Worm (Caenorhabditis elegans) whole organism, L1 larva: ENCODE results near the gene F33H1.4.

Experiments
- F16B12.6 ChIP-seq: fragments of 150-350 bp; optimal IDR thresholded peaks from 2 replicates; lab custom pipeline; 2014; ENCODE audit warnings: missing biosample characterization, missing genetic modification characterization
- alr-1 ChIP-seq: fragments of 200-800 bp; sonication (Bioruptor generic); optimal IDR thresholded peaks from 2 replicates; lab custom pipeline; 2018; ENCODE audit warnings: borderline replicate concordance, mild to moderate bottlenecking, missing genetic modification characterization, missing compliant biosample characterization
- aly-2 ChIP-seq: fragments of 150-350 bp; optimal IDR thresholded peaks from 2 replicates; lab custom pipeline; 2014; ENCODE audit warnings: missing biosample characterization, missing genetic modification characterization
- blmp-1 ChIP-seq: fragments of 150-350 bp; optimal IDR thresholded peaks from 2 replicates; lab custom pipeline; 2014; ENCODE audit warnings: missing biosample characterization, missing genetic modification characterization
- ceh-82 ChIP-seq, 3 experiments: fragments of 150-350 bp in 1 of 3; sonication (generic microtip) in 2 of 3; optimal IDR thresholded peaks; 2 replicates each; lab custom pipeline; 2014 to 2017; ENCODE audit warnings: missing biosample characterization in 3 of 3, missing genetic modification characterization in 3 of 3
- ceh-90 ChIP-seq: sonication (generic microtip); optimal IDR thresholded peaks from 2 replicates; lab custom pipeline; 2016; ENCODE audit warnings: missing genetic modification characterization, missing compliant biosample characterization
- ces-1 ChIP-seq: fragments of 150-350 bp; optimal IDR thresholded peaks from 2 replicates; lab custom pipeline; 2014; ENCODE audit warnings: missing biosample characterization, missing genetic modification reagents, missing genetic modification characterization
- dsc-1 ChIP-seq: sonication (generic microtip); optimal IDR thresholded peaks from 2 replicates; lab custom pipeline; 2016; ENCODE audit warnings: mild to moderate bottlenecking, missing genetic modification characterization, missing compliant biosample characterization
- efl-1 ChIP-seq, 4 experiments: fragments of 150-350 bp; optimal IDR thresholded peaks in 3 of 4; peaks in 1 of 4; 1 replicate in 1 of 4; 2 replicates in 3 of 4; lab custom pipeline; 2014; ENCODE audit warnings: missing biosample characterization in 2 of 4, missing genetic modification characterization in 2 of 4, missing genetic modification reagents in 2 of 4
- efl-3 ChIP-seq: fragments of 200-800 bp; sonication (Bioruptor generic); optimal IDR thresholded peaks from 2 replicates; lab custom pipeline; 2018; ENCODE audit warnings: mild to moderate bottlenecking, missing genetic modification characterization, missing compliant biosample characterization
- egl-27 ChIP-seq, 2 experiments: fragments of 150-350 bp in 1 of 2; sonication (generic microtip); optimal IDR thresholded peaks; 3 replicates each; lab custom pipeline; 2017 to 2018; ENCODE audit warnings: missing biosample characterization in 2 of 2, missing genetic modification characterization in 2 of 2, missing genetic modification reagents in 2 of 2
- elt-2 ChIP-seq: sonication (generic microtip); optimal IDR thresholded peaks from 2 replicates; lab custom pipeline; 2016; ENCODE audit warnings: missing genetic modification characterization, mild to moderate bottlenecking, inconsistent platforms, missing compliant biosample characterization, missing genetic modification reagents
- elt-3 ChIP-seq, 6 experiments: fragments of 150-350 bp in 1 of 6; sonication (generic microtip); optimal IDR thresholded peaks; 2 replicates each; lab custom pipeline; 2017 to 2018; ENCODE audit warnings: missing biosample characterization in 6 of 6, missing genetic modification characterization in 6 of 6, inconsistent platforms in 1 of 6
- ets-5 ChIP-seq: fragments of 200-800 bp; sonication (Bioruptor generic); IDR thresholded peaks from 2 replicates; pipeline ENCODE4 v1.3.6; 2022; ENCODE audit warnings: missing genetic modification characterization, missing compliant biosample characterization
- fos-1 ChIP-seq: fragments of 150-350 bp; optimal IDR thresholded peaks from 2 replicates; lab custom pipeline; 2014; ENCODE audit warnings: missing biosample characterization, missing genetic modification characterization
- grh-1 ChIP-seq: fragments of 200-800 bp; sonication (Bioruptor generic); IDR thresholded peaks from 2 replicates; pipeline ENCODE4 v1.3.6; 2022; ENCODE audit warnings: missing genetic modification reagents, missing genetic modification characterization, missing compliant biosample characterization
- hlh-17 ChIP-seq: fragments of 200-800 bp; sonication (Bioruptor generic); optimal IDR thresholded peaks from 2 replicates; lab custom pipeline; 2018; ENCODE audit warnings: missing genetic modification characterization, mild to moderate bottlenecking, missing compliant biosample characterization, moderate library complexity, borderline replicate concordance
- hpl-2 ChIP-seq: fragments of 150-350 bp; optimal IDR thresholded peaks from 2 replicates; lab custom pipeline; 2014; ENCODE audit warnings: missing biosample characterization, missing genetic modification reagents, missing genetic modification characterization
- isw-1 ChIP-seq: fragments of 200-800 bp; sonication (Bioruptor generic); IDR thresholded peaks from 2 replicates; pipeline ENCODE4 v1.3.6; 2022; ENCODE audit warnings: missing genetic modification characterization, missing compliant biosample characterization
- jun-1 ChIP-seq: fragments of 150-350 bp; optimal IDR thresholded peaks from 2 replicates; lab custom pipeline; 2014; ENCODE audit warnings: missing biosample characterization, missing genetic modification reagents, missing genetic modification characterization
- lin-14 ChIP-seq: fragments of 200-800 bp; sonication (Bioruptor generic); optimal IDR thresholded peaks from 2 replicates; lab custom pipeline; 2018; ENCODE audit warnings: mild to moderate bottlenecking, missing genetic modification characterization, moderate library complexity, missing compliant biosample characterization
- lin-39 ChIP-seq: fragments of 150-350 bp; optimal IDR thresholded peaks from 2 replicates; lab custom pipeline; 2014; ENCODE audit warnings: missing biosample characterization, missing genetic modification reagents, missing genetic modification characterization
- lsy-2 ChIP-seq, 2 experiments: fragments of 150-350 bp; optimal IDR thresholded peaks; 2 replicates each; lab custom pipeline; 2014; ENCODE audit warnings: missing biosample characterization in 2 of 2, missing genetic modification characterization in 2 of 2
- mef-2 ChIP-seq: fragments of 150-350 bp; optimal IDR thresholded peaks from 2 replicates; lab custom pipeline; 2014; ENCODE audit warnings: missing biosample characterization, missing genetic modification characterization
- mep-1 ChIP-seq: fragments of 150-350 bp; optimal IDR thresholded peaks from 2 replicates; lab custom pipeline; 2014; ENCODE audit warnings: missing biosample characterization, missing genetic modification characterization
- nhr-19 ChIP-seq: fragments of 200-800 bp; sonication (Bioruptor generic); conservative IDR thresholded peaks from 2 replicates; pipeline ENCODE4 v1.3.6; 2022; ENCODE audit warnings: missing genetic modification characterization, missing compliant biosample characterization
- nhr-237 ChIP-seq: fragments of 150-350 bp; optimal IDR thresholded peaks from 2 replicates; lab custom pipeline; 2014; ENCODE audit warnings: missing biosample characterization, missing genetic modification characterization
- nhr-28 ChIP-seq: fragments of 150-350 bp; optimal IDR thresholded peaks from 2 replicates; lab custom pipeline; 2014; ENCODE audit warnings: missing biosample characterization, missing genetic modification characterization
- nhr-47 ChIP-seq: sonication (generic microtip); optimal IDR thresholded peaks from 2 replicates; lab custom pipeline; 2016; ENCODE audit warnings: mild to moderate bottlenecking, missing genetic modification characterization, moderate library complexity, missing compliant biosample characterization
- nhr-71 ChIP-seq: sonication (generic microtip); optimal IDR thresholded peaks from 2 replicates; lab custom pipeline; 2016; ENCODE audit warnings: mild to moderate bottlenecking, missing genetic modification characterization, moderate library complexity, missing compliant biosample characterization
- nhr-77 ChIP-seq: fragments of 150-350 bp; optimal IDR thresholded peaks from 2 replicates; lab custom pipeline; 2014; ENCODE audit warnings: missing biosample characterization, missing genetic modification characterization
- nhr-84 ChIP-seq: sonication (generic microtip); optimal IDR thresholded peaks from 2 replicates; lab custom pipeline; 2017; ENCODE audit warnings: missing biosample characterization, missing genetic modification characterization
- nhr-85 ChIP-seq: sonication (generic microtip); peaks from one replicate; lab custom pipeline; 2016; ENCODE audit warnings: missing genetic modification characterization, inconsistent platforms, missing compliant biosample characterization
- pag-3 ChIP-seq: sonication (generic microtip); optimal IDR thresholded peaks from 2 replicates; lab custom pipeline; 2017; ENCODE audit warnings: missing genetic modification characterization, mild to moderate bottlenecking, missing compliant biosample characterization, antibody characterized with exemption, borderline replicate concordance; ENCODE audit not compliant: insufficient read depth
- rnt-1 ChIP-seq: sonication (generic microtip); optimal IDR thresholded peaks from 2 replicates; lab custom pipeline; 2016; ENCODE audit warnings: mild to moderate bottlenecking, missing genetic modification characterization, moderate library complexity, missing compliant biosample characterization
- snpc-4 ChIP-seq: fragments of 150-350 bp; optimal IDR thresholded peaks from 2 replicates; lab custom pipeline; 2014; ENCODE audit warnings: missing biosample characterization, missing genetic modification characterization
- snu-23 ChIP-seq: sonication (generic microtip); optimal IDR thresholded peaks from 2 replicates; lab custom pipeline; 2016; ENCODE audit warnings: missing genetic modification characterization, missing compliant biosample characterization
- swsn-7 ChIP-seq: sonication (generic microtip); optimal IDR thresholded peaks from 2 replicates; lab custom pipeline; 2016; ENCODE audit warnings: missing genetic modification characterization, missing compliant biosample characterization
- tlp-1 ChIP-seq: fragments of 150-350 bp; optimal IDR thresholded peaks from 2 replicates; lab custom pipeline; 2014; ENCODE audit warnings: missing biosample characterization, missing genetic modification characterization
- unc-30 ChIP-seq: sonication (generic microtip); optimal IDR thresholded peaks from 2 replicates; lab custom pipeline; 2017; ENCODE audit warnings: missing biosample characterization, missing genetic modification characterization
- unc-62 ChIP-seq: fragments of 150-350 bp; optimal IDR thresholded peaks from 2 replicates; lab custom pipeline; 2014; ENCODE audit warnings: missing biosample characterization, missing genetic modification reagents, missing genetic modification characterization
- vab-15 ChIP-seq: sonication (generic microtip); optimal IDR thresholded peaks from 2 replicates; lab custom pipeline; 2017; ENCODE audit warnings: missing genotype, mild to moderate bottlenecking, missing genetic modification characterization, missing compliant biosample characterization
- zip-4 ChIP-seq: fragments of 200-800 bp; sonication (Bioruptor generic); optimal IDR thresholded peaks from 2 replicates; lab custom pipeline; 2018; ENCODE audit warnings: mild to moderate bottlenecking, missing genetic modification characterization, moderate library complexity, missing compliant biosample characterization
- ztf-11 ChIP-seq, 2 experiments: sonication (generic microtip); optimal IDR thresholded peaks; 2 replicates each; lab custom pipeline; 2016 to 2017; ENCODE audit warnings: missing genetic modification characterization in 2 of 2, missing biosample characterization in 1 of 2, missing compliant biosample characterization in 1 of 2

The F33H1.4 gene

DNA sequence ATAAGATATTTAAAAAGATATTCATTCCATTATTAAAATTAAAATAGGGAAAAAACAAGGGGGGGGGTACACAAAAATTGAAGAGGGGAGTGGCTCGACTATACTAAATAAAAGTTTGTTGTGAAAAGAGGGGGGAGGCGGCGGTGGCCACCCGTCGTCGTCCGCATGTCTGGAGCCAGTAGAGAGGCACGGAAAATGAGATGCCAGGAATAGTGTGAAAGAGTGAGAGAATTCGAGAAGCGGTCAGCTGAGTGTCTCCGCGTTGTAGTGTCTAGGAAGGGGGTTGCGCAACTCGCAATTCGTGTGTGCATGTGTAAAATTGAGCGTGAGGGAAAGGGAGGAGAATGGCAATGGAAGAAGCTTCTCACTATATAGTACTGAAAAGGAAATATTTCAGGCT is 27.8 kb downstream of the F33H1.4 start (continued):
- TF ChIP-seq swsn-7 (tag; lab: Kevin White, UChicago) (no peak), rnt-1 (tag; lab: Kevin White, UChicago) (peak; percentile 41), unc-62 (GFP tag; lab: Kevin White, UChicago) (no peak), hpl-2 (GFP tag; lab: Kevin White, UChicago) (no peak), nhr-71 (tag; lab: Kevin White, UChicago) (peak; percentile 5), nhr-19 (GFP tag; lab: Robert Waterston, UW) (no peak), mep-1 (tag; lab: Kevin White, UChicago) (no peak)

DNA sequence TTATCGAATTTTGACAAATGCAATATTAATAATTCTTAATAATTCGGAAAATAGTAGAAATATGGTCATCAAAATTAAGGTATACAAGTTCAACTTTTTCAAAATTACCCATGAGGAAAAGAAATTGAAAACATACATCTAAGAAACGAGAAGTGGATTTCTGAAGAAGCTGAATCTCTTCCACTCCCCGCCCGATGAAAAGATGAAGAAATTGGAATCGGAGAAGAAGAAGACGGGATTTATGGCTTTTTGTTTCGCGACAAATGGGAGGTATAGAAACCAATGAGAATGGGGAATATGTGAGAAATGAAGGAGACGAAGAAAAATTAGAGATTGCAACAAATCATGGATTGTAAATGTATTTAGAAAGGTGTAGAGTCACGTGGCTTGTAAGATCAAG is 28.6 kb downstream of the F33H1.4 start:
- TF ChIP-seq lin-39 (tag; lab: Kevin White, UChicago), result no peak
- TF ChIP-seq nhr-77, result no peak
- peak; percentile 43 for TF ChIP-seq rnt-1 (tag; lab: Kevin White, UChicago)
- TF ChIP-seq nhr-28, result no peak
- no peak for TF ChIP-seq lsy-2 (tag; optimal IDR thresholded peaks at IDR 0.05; lab: Kevin White, UChicago)
- no peak for TF ChIP-seq ets-5
- no peak for TF ChIP-seq unc-62 (GFP tag; lab: Kevin White, UChicago)
- no peak for TF ChIP-seq mep-1 (tag; lab: Kevin White, UChicago)
- no peak for TF ChIP-seq nhr-85 (tag; lab: Kevin White, UChicago)
- TF ChIP-seq snu-23 (GFP tag; lab: Kevin White, UChicago), result no peak
- no peak for TF ChIP-seq ces-1
- no peak for TF ChIP-seq nhr-47 (tag; lab: Kevin White, UChicago)
- no peak for TF ChIP-seq hlh-17
- TF ChIP-seq vab-15 (tag; lab: Kevin White, UChicago), result no peak
- no peak for TF ChIP-seq elt-3 (tag; optimal IDR thresholded peaks at IDR 0.05; lab: Kevin White, UChicago)
- no peak for TF ChIP-seq lin-14
- TF ChIP-seq isw-1 (GFP tag; lab: Robert Waterston, UW), result no peak
- no peak for TF ChIP-seq swsn-7 (tag; lab: Kevin White, UChicago)
- peak; percentile 53 for TF ChIP-seq blmp-1 (tag; lab: Kevin White, UChicago)
- TF ChIP-seq nhr-84 (tag; lab: Kevin White, UChicago), result no peak
- TF ChIP-seq dsc-1 (tag; lab: Kevin White, UChicago), result peak; percentile 54
- TF ChIP-seq nhr-71 (tag; lab: Kevin White, UChicago), result peak; percentile 46
- no peak for TF ChIP-seq ceh-90 (tag; lab: Kevin White, UChicago)
- TF ChIP-seq hpl-2 (GFP tag; lab: Kevin White, UChicago), result no peak
- TF ChIP-seq efl-3, result no peak
- no peak for TF ChIP-seq mef-2
- TF ChIP-seq, all 84 proteins: peak for 4

DNA sequence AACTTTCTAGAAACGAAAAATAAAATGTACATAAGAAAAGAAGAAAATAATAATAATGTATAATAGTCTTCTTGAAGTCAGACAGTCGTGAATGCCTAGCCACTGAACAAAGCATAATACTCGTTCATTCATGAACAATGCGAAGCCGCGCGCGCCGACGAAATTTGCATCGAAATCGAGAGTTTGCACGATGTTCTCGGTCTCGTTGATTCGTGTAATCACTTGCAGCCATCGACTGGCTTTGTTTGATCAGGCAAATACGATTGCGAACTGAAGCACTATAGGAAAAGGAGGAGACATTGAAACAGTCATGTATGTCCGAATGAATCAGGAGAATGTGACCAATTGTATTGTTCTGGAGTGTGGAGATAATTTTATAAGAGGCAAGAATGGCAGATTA is 29.3 kb downstream of the F33H1.4 start:
- TF ChIP-seq blmp-1 (tag; lab: Kevin White, UChicago) (peak; percentile 95), alr-1 (tag; lab: Kevin White, UChicago) (no peak)

DNA sequence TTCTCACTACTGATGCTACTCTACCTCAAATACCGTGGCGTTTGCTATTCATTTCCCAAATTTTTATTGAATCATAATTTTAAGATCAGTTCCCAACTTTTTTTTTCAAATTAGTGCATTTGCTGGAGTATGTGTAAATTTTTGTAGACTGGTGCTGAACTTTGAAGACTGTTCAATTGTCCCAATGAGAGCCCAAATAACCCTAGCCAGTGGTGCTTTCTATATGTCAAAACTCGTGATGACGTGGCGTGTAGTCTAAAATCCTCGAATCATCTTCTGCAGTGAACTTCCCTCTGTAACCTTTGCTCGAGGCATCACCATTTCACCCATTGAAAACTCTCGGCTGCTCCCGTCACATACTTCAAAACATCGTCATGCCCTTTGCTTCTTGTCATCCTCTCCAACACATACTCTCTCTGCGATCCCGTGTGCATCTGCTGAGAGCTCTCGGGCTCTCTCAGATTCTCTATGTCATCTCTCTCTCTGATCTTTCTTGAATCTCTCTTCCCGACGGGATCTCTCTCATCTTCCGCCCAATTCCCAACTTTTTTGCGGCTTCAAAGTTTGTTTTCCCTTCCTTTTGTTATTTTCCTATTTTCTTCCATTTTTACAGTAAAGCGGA is 30.1 kb downstream of the F33H1.4 start:
- TF ChIP-seq F16B12.6 (no peak), fos-1 (tag; lab: Kevin White, UChicago) (no peak), aly-2 (tag; lab: Kevin White, UChicago) (no peak), efl-1 (optimal IDR thresholded peaks at IDR 0.05; lab: Kevin White, UChicago) (no peak), efl-1 (GFP tag; optimal IDR thresholded peaks at IDR 0.05 in 1 of 2; lab: Kevin White, UChicago) (peak in 1 of 2 experiments; percentile 47), egl-27 (tag; optimal IDR thresholded peaks at IDR 0.05; lab: Kevin White, UChicago) (no peak), nhr-77 (no peak), rnt-1 (tag; lab: Kevin White, UChicago) (peak; percentile 74), grh-1 (GFP tag; lab: Robert Waterston, UW) (no peak), ces-1 (no peak), unc-30 (tag; lab: Kevin White, UChicago) (no peak), elt-2 (tag; lab: Kevin White, UChicago) (no peak), ceh-82 (tag; optimal IDR thresholded peaks at IDR 0.05; lab: Kevin White, UChicago) (no peak), dsc-1 (tag; lab: Kevin White, UChicago) (peak; percentile 28), ztf-11 (tag; optimal IDR thresholded peaks at IDR 0.05; lab: Kevin White, UChicago) (no peak), snu-23 (GFP tag; lab: Kevin White, UChicago) (peak; percentile 43), pag-3 (tag; lab: Kevin White, UChicago) (no peak), snpc-4 (tag; lab: Kevin White, UChicago) (no peak), nhr-237 (tag; lab: Kevin White, UChicago) (no peak), tlp-1 (tag; lab: Kevin White, UChicago) (no peak), zip-4 (GFP tag; lab: Kevin White, UChicago) (no peak), jun-1 (tag; lab: Kevin White, UChicago) (no peak), swsn-7 (tag; lab: Kevin White, UChicago) (no peak), nhr-47 (tag; lab: Kevin White, UChicago) (no peak), nhr-71 (tag; lab: Kevin White, UChicago) (peak; percentile 51)
